Worm (Caenorhabditis elegans) whole organism, L3 larva: ENCODE data around the gene R155.3.

ENCODE experiments used
- R02D3.7 ChIP-seq: fragments of 150-350 bp; optimal IDR thresholded peaks from 2 replicates; lab custom pipeline; 2014; ENCODE audit warnings: missing biosample characterization, missing genetic modification characterization
- ZK546.5 ChIP-seq: sonication (generic microtip); optimal IDR thresholded peaks from 2 replicates; lab custom pipeline; 2017; ENCODE audit warnings: missing biosample characterization, missing genetic modification characterization
- aly-2 ChIP-seq: fragments of 150-350 bp; optimal IDR thresholded peaks from 2 replicates; lab custom pipeline; 2014; ENCODE audit warnings: missing biosample characterization, missing genetic modification characterization
- ama-1 ChIP-seq: fragments of 150-350 bp; optimal IDR thresholded peaks from 2 replicates; lab custom pipeline; 2018
- ceh-28 ChIP-seq: fragments of 150-350 bp; optimal IDR thresholded peaks from 2 replicates; lab custom pipeline; 2014; ENCODE audit warnings: missing biosample characterization, missing genetic modification reagents, missing genetic modification characterization
- ceh-82 ChIP-seq: fragments of 150-350 bp; optimal IDR thresholded peaks from 2 replicates; lab custom pipeline; 2014; ENCODE audit warnings: missing biosample characterization, missing genetic modification characterization
- egl-5 ChIP-seq: fragments of 150-350 bp; optimal IDR thresholded peaks from 2 replicates; lab custom pipeline; 2017; ENCODE audit warnings: missing biosample characterization, missing genetic modification reagents, missing genetic modification characterization, inconsistent platforms
- elt-1 ChIP-seq: fragments of 150-350 bp; optimal IDR thresholded peaks from 2 replicates; lab custom pipeline; 2014; ENCODE audit warnings: missing biosample characterization, missing genetic modification characterization
- elt-2 ChIP-seq: sonication (generic microtip); optimal IDR thresholded peaks from 2 replicates; lab custom pipeline; 2016; ENCODE audit warnings: missing genetic modification reagents, mild to moderate bottlenecking, missing genetic modification characterization, missing compliant biosample characterization
- elt-3 ChIP-seq, 3 experiments: fragments of 150-350 bp in 1 of 3; sonication (generic microtip) in 2 of 3; optimal IDR thresholded peaks; 2 replicates in 2 of 3; 4 replicates in 1 of 3; lab custom pipeline; 2014 to 2017; ENCODE audit warnings: missing biosample characterization in 3 of 3, missing genetic modification characterization in 3 of 3
- eor-1 ChIP-seq, 2 experiments: fragments of 150-350 bp; optimal IDR thresholded peaks; 2 replicates each; lab custom pipeline; 2014 to 2018; ENCODE audit warnings: missing biosample characterization in 2 of 2, missing genetic modification characterization in 2 of 2
- fkh-2 ChIP-seq: fragments of 150-350 bp; optimal IDR thresholded peaks from 2 replicates; lab custom pipeline; 2014; ENCODE audit warnings: missing biosample characterization, missing genetic modification reagents, missing genetic modification characterization
- fos-1 ChIP-seq: fragments of 150-350 bp; optimal IDR thresholded peaks from 2 replicates; lab custom pipeline; 2014; ENCODE audit warnings: missing biosample characterization, missing genetic modification characterization
- hmg-11 ChIP-seq: sonication (generic microtip); optimal IDR thresholded peaks from 2 replicates; lab custom pipeline; 2016; ENCODE audit warnings: missing genetic modification characterization, missing compliant biosample characterization
- jun-1 ChIP-seq: fragments of 150-350 bp; optimal IDR thresholded peaks from 2 replicates; lab custom pipeline; 2014; ENCODE audit warnings: missing biosample characterization, missing genetic modification reagents, missing genetic modification characterization
- lin-15B ChIP-seq: fragments of 150-350 bp; optimal IDR thresholded peaks from 2 replicates; lab custom pipeline; 2014; ENCODE audit warnings: missing biosample characterization, missing genetic modification characterization
- lin-39 ChIP-seq: fragments of 150-350 bp; optimal IDR thresholded peaks from 2 replicates; lab custom pipeline; 2018; ENCODE audit warnings: missing biosample characterization, missing genetic modification reagents, missing genetic modification characterization
- lsy-12 ChIP-seq: sonication (generic microtip); optimal IDR thresholded peaks from 2 replicates; lab custom pipeline; 2016; ENCODE audit warnings: mild to moderate bottlenecking, missing genetic modification characterization, missing compliant biosample characterization
- mdl-1 ChIP-seq: fragments of 150-350 bp; optimal IDR thresholded peaks from 2 replicates; lab custom pipeline; 2014; ENCODE audit warnings: missing biosample characterization, missing genetic modification characterization
- nfya-1 ChIP-seq: sonication (generic microtip); optimal IDR thresholded peaks from 2 replicates; lab custom pipeline; 2017; ENCODE audit warnings: missing genetic modification characterization, mild to moderate bottlenecking, missing compliant biosample characterization, antibody characterized with exemption, moderate library complexity; ENCODE audit not compliant: insufficient read depth
- nhr-12 ChIP-seq: fragments of 150-350 bp; optimal IDR thresholded peaks from 2 replicates; lab custom pipeline; 2014; ENCODE audit warnings: missing biosample characterization, missing genetic modification characterization
- nhr-23 ChIP-seq: fragments of 150-350 bp; optimal IDR thresholded peaks from 2 replicates; lab custom pipeline; 2014; ENCODE audit warnings: missing biosample characterization, missing genetic modification reagents, missing genetic modification characterization
- nhr-237 ChIP-seq: fragments of 150-350 bp; optimal IDR thresholded peaks from 2 replicates; lab custom pipeline; 2014; ENCODE audit warnings: missing biosample characterization, missing genetic modification characterization
- nhr-28 ChIP-seq: fragments of 150-350 bp; optimal IDR thresholded peaks from 2 replicates; lab custom pipeline; 2014; ENCODE audit warnings: missing biosample characterization, missing genetic modification characterization
- nhr-76 ChIP-seq: fragments of 150-350 bp; sonication (generic microtip); optimal IDR thresholded peaks from 5 replicates; lab custom pipeline; 2014; ENCODE audit warnings: missing biosample characterization, missing genetic modification characterization
- pha-4 ChIP-seq: fragments of 150-350 bp; optimal IDR thresholded peaks from 2 replicates; lab custom pipeline; 2014; ENCODE audit warnings: missing biosample characterization, missing genetic modification reagents, missing genetic modification characterization
- pqm-1 ChIP-seq: fragments of 150-350 bp; optimal IDR thresholded peaks from 2 replicates; lab custom pipeline; 2017; ENCODE audit warnings: missing biosample characterization, missing genetic modification characterization, inconsistent platforms
- sea-2 ChIP-seq: fragments of 150-350 bp; sonication (generic microtip); optimal IDR thresholded peaks from 4 replicates; lab custom pipeline; 2014; ENCODE audit warnings: missing biosample characterization, missing genetic modification reagents, missing genetic modification characterization
- snpc-4 ChIP-seq: fragments of 150-350 bp; optimal IDR thresholded peaks from 2 replicates; lab custom pipeline; 2014; ENCODE audit warnings: missing biosample characterization, missing genetic modification characterization
- tbx-2 ChIP-seq: sonication (generic microtip); optimal IDR thresholded peaks from 2 replicates; lab custom pipeline; 2016; ENCODE audit warnings: mild to moderate bottlenecking, missing genetic modification characterization, missing compliant biosample characterization
- unc-39 ChIP-seq: sonication (generic microtip); optimal IDR thresholded peaks from 4 replicates; lab custom pipeline; 2017; ENCODE audit warnings: missing biosample characterization, missing genetic modification characterization
- unc-62 ChIP-seq: fragments of 150-350 bp; sonication (generic microtip); optimal IDR thresholded peaks from 4 replicates; lab custom pipeline; 2014; ENCODE audit warnings: missing biosample characterization, missing genetic modification reagents, missing genetic modification characterization
- zag-1 ChIP-seq: fragments of 150-350 bp; optimal IDR thresholded peaks from 2 replicates; lab custom pipeline; 2014; ENCODE audit warnings: missing biosample characterization, missing genetic modification characterization
- ztf-11 ChIP-seq: fragments of 150-350 bp; optimal IDR thresholded peaks from 2 replicates; lab custom pipeline; 2014; ENCODE audit warnings: missing biosample characterization, missing genetic modification characterization
- ztf-4 ChIP-seq: fragments of 150-350 bp; optimal IDR thresholded peaks from 2 replicates; lab custom pipeline; 2014; ENCODE audit warnings: missing biosample characterization, missing genetic modification characterization

The R155.3 gene

DNA sequence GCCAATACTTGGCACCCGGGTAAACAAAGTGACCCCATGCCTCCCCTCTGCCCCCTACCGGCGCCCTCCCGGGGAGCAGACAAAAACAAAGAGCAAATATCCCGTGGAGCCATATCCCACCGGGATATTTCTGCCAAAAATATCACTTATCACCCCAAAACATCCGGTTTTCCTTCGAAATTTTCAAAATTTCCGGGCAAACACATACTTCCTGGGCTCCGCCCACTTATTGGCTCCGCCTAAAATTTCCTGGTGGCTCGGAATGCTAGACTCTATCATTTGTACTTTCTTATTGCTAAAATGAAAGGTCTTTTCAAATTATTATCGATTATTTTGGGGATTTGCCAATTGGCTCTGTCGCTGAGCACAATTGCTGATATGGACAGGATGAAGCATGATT, 29.2 kb upstream of the R155.3 start, which contains the start of gene Y39A3B.1:
Gene Y39A3B.1 (plus strand): TSS at position 301 of the 400 bp plus-strand sequence.
- TF ChIP-seq eor-1 (tag; optimal IDR thresholded peaks at IDR 0.05; lab: Kevin White, UChicago) (no peak), pqm-1 (tag; lab: Kevin White, UChicago) (no peak), unc-62 (GFP tag; lab: Kevin White, UChicago) (no peak), nhr-28 (no peak), fos-1 (tag; lab: Kevin White, UChicago) (no peak), egl-5 (tag; lab: Kevin White, UChicago) (no peak), nhr-76 (tag; lab: Kevin White, UChicago) (no peak), sea-2 (no peak), ZK546.5 (tag; lab: Kevin White, UChicago) (no peak), pha-4 (tag; lab: Kevin White, UChicago) (no peak), unc-39 (no peak), jun-1 (tag; lab: Kevin White, UChicago) (no peak), nfya-1 (tag; lab: Kevin White, UChicago) (no peak)

DNA sequence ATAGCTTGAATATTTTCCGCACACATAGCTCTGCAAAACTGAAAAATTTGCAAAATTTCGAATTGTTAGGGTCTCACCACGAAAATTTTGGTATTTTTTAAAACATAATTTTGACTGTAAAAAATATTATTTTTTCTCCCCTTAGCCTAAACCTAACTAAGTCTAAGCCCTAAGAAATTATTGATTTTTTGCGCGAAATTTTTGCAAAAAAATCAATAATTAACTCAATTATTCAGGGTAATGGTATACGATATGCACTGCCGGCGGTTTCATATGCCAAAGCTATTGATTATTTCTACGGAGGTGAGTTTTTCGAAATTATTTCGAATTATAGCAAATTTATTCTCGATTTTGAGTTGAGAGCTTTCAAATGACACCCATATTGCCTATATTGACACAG, 24.7 kb upstream of the R155.3 start:
- TF ChIP-seq ceh-28 (peak; percentile 72), nhr-237 (tag; lab: Kevin White, UChicago) (no peak)

DNA sequence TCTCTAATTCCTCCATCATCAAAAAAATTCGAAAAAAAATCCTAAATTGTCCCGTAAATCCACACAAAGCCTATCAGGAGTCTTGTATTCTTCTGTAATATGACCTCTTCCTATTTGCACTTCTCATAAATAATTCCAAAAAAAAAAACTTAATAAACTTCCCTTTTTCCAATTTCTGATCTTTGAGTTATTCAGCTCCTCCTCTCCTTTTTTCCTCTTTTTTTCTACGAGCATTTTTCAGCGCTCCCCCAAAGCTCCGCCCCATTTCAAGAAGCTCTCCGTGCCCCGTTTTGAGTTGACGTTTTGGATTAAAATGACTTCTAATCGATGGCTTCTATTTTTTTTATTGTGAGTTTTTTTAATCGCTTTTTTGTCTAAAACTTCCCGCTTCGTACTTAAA, 21.0 kb upstream of the R155.3 start, which contains the start of gene lgc-42:
Gene lgc-42 (plus strand): TSS at position 301 of the 400 bp plus-strand sequence.
- TF ChIP-seq elt-2 (tag; lab: Kevin White, UChicago) (no peak), pha-4 (tag; lab: Kevin White, UChicago) (no peak), egl-5 (tag; lab: Kevin White, UChicago) (no peak), pqm-1 (tag; lab: Kevin White, UChicago) (no peak), R02D3.7 (tag; lab: Kevin White, UChicago) (no peak), sea-2 (no peak), hmg-11 (tag; lab: Kevin White, UChicago) (no peak), mdl-1 (tag; lab: Kevin White, UChicago) (no peak), tbx-2 (no peak), lin-15B (tag; lab: Kevin White, UChicago) (no peak), nhr-76 (tag; lab: Kevin White, UChicago) (no peak), eor-1 (tag; optimal IDR thresholded peaks at IDR 0.05; lab: Kevin White, UChicago) (no peak), zag-1 (tag; lab: Kevin White, UChicago) (no peak), fkh-2 (tag; lab: Kevin White, UChicago) (no peak), lin-39 (tag; lab: Kevin White, UChicago) (no peak), unc-39 (no peak)
- TF ChIP-seq, all 47 proteins: peak for 0

DNA sequence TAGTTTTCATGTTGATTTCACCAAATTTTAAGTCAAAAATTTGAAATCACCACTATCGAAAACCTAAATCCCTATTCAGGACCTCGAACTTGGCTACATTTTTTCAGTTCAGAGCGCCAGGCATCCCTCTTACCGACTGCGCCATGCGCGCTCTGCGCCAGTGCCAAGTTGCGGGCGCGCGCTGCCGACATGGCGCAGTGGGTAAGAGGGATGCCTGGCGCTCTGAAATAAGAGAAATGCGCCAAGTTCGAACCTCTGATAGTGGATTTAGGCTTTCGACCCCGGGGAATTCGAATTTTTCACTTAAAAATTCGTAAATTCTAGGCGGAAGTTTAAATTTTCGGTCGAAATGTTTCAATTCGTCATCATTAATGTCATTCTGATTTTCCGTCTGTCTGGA, 13.4 kb upstream of the R155.3 start:
- no peak for TF ChIP-seq ztf-11
- no peak for TF ChIP-seq elt-3 (tag; optimal IDR thresholded peaks at IDR 0.05; lab: Kevin White, UChicago)
- TF ChIP-seq fos-1 (tag; lab: Kevin White, UChicago), result no peak
- TF ChIP-seq elt-1, result no peak
- TF ChIP-seq lsy-12, result no peak
- no peak for TF ChIP-seq eor-1 (tag; optimal IDR thresholded peaks at IDR 0.05; lab: Kevin White, UChicago)
- TF ChIP-seq zag-1 (tag; lab: Kevin White, UChicago), result no peak
- no peak for TF ChIP-seq jun-1 (tag; lab: Kevin White, UChicago)
- TF ChIP-seq fkh-2 (tag; lab: Kevin White, UChicago), result no peak
- TF ChIP-seq pqm-1 (tag; lab: Kevin White, UChicago), result no peak
- no peak for TF ChIP-seq aly-2 (tag; lab: Kevin White, UChicago)
- no peak for TF ChIP-seq ztf-4 (tag; lab: Kevin White, UChicago)
- no peak for TF ChIP-seq nhr-23
- TF ChIP-seq, all 47 proteins: peak for 0

DNA sequence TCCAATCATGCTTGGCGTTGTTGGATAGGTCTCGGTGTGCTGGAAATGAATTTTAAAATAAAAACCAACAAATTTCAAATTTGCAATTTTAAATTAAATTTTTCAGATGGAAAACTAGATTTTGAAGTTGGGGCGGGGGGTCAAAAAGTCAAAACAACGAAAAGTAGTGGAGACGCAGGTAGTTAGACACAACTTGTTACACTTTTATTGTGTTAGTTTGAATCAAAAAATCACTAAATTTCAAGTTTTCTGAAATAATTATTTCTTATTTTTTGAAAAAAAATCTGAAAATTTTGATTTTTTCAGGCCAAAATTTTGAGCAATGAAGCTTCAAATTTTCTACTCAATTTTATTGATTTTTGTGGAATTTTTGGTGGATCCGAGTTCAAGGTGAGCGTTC, 11.2 kb upstream of the R155.3 start, which contains the start of gene Y39A3B.8:
Gene Y39A3B.8 (plus strand): TSS at position 301 of the 400 bp plus-strand sequence.
- TF ChIP-seq snpc-4 (tag; lab: Kevin White, UChicago) (no peak), zag-1 (tag; lab: Kevin White, UChicago) (no peak), R02D3.7 (tag; lab: Kevin White, UChicago) (no peak), ama-1 (lab: Kevin White, UChicago) (no peak), lin-39 (tag; lab: Kevin White, UChicago) (no peak), ceh-82 (tag; lab: Kevin White, UChicago) (no peak), nhr-12 (tag; lab: Kevin White, UChicago) (no peak), hmg-11 (tag; lab: Kevin White, UChicago) (no peak), nhr-76 (tag; lab: Kevin White, UChicago) (no peak)
